Worm (Caenorhabditis elegans) whole organism, L4 larva: ENCODE data around the gene M05D6.1.

ENCODE experiments used
- D1046.2 ChIP-seq: fragments of 200-800 bp; sonication (Bioruptor generic); IDR thresholded peaks from 2 replicates; pipeline ENCODE4 v1.3.6; 2022; ENCODE audit warnings: missing genetic modification characterization, missing compliant biosample characterization
- F26F4.8 ChIP-seq: fragments of 200-800 bp; sonication (Bioruptor generic); conservative IDR thresholded peaks from 2 replicates; pipeline ENCODE4 v1.3.6; 2022; ENCODE audit warnings: missing genetic modification characterization, missing compliant biosample characterization
- F44E2.7 ChIP-seq: fragments of 200-800 bp; sonication (Bioruptor generic); IDR thresholded peaks from 2 replicates; pipeline ENCODE4 v2.1.2; 2022; ENCODE audit warnings: missing genetic modification characterization, missing compliant biosample characterization
- F49E8.2 ChIP-seq: sonication (generic microtip); optimal IDR thresholded peaks from 2 replicates; lab custom pipeline; 2016; ENCODE audit warnings: missing compliant biosample characterization, mild to moderate bottlenecking, missing genetic modification characterization, borderline replicate concordance
- R02D3.7 ChIP-seq: fragments of 150-350 bp; sonication (generic microtip); optimal IDR thresholded peaks from 3 replicates; lab custom pipeline; 2014; ENCODE audit warnings: missing biosample characterization, missing genetic modification characterization
- T20F7.1 ChIP-seq: fragments of 200-800 bp; sonication (Bioruptor generic); optimal IDR thresholded peaks from 2 replicates; lab custom pipeline; 2018; ENCODE audit warnings: mild to moderate bottlenecking, missing genetic modification characterization, missing compliant biosample characterization
- Y105C5A.15 ChIP-seq: fragments of 200-800 bp; sonication (Bioruptor generic); IDR thresholded peaks from 2 replicates; pipeline ENCODE4 v1.3.6; 2022; ENCODE audit warnings: missing genetic modification characterization, missing compliant biosample characterization
- ZK337.2 ChIP-seq: fragments of 200-800 bp; sonication (Bioruptor generic); IDR thresholded peaks from 2 replicates; pipeline ENCODE4 v1.3.6; 2022; ENCODE audit warnings: missing genetic modification reagents, missing genetic modification characterization, missing compliant biosample characterization
- aha-1 ChIP-seq: fragments of 150-350 bp; peaks from one replicate; lab custom pipeline; 2014; ENCODE audit warnings: missing biosample characterization, missing genetic modification characterization
- aly-2 ChIP-seq: sonication (generic microtip); optimal IDR thresholded peaks from 2 replicates; lab custom pipeline; 2018; ENCODE audit warnings: missing biosample characterization, missing genetic modification characterization
- ceh-28 ChIP-seq: fragments of 150-350 bp; optimal IDR thresholded peaks from 2 replicates; lab custom pipeline; 2014; ENCODE audit warnings: missing biosample characterization, missing genetic modification reagents, missing genetic modification characterization
- ceh-62 ChIP-seq: sonication (generic microtip); optimal IDR thresholded peaks from 2 replicates; lab custom pipeline; 2017; ENCODE audit warnings: missing biosample characterization, missing genetic modification characterization
- ces-1 ChIP-seq: fragments of 150-350 bp; sonication (generic microtip); optimal IDR thresholded peaks from 4 replicates; lab custom pipeline; 2014; ENCODE audit warnings: missing biosample characterization, missing genetic modification reagents, missing genetic modification characterization
- daf-12 ChIP-seq: fragments of 150-350 bp; optimal IDR thresholded peaks from 2 replicates; lab custom pipeline; 2014; ENCODE audit warnings: missing biosample characterization, missing genetic modification reagents, missing genetic modification characterization
- daf-19 ChIP-seq: fragments of 200-800 bp; sonication (Bioruptor generic); conservative IDR thresholded peaks from 2 replicates; pipeline ENCODE4 v1.3.6; 2022; ENCODE audit warnings: missing genetic modification characterization, missing compliant biosample characterization
- daf-8 ChIP-seq: fragments of 200-800 bp; sonication (Bioruptor generic); IDR thresholded peaks from 2 replicates; pipeline ENCODE4 v1.3.6; 2022; ENCODE audit warnings: missing genetic modification characterization, missing compliant biosample characterization
- dmd-8 ChIP-seq: fragments of 200-800 bp; sonication (Bioruptor generic); IDR thresholded peaks from 2 replicates; pipeline ENCODE4 v1.3.6; 2022; ENCODE audit warnings: missing genetic modification characterization, missing compliant biosample characterization
- dmd-9 ChIP-seq: fragments of 200-800 bp; sonication (Bioruptor generic); IDR thresholded peaks from 2 replicates; pipeline ENCODE4 v1.3.6; 2022; ENCODE audit warnings: missing genetic modification reagents, missing genetic modification characterization, missing compliant biosample characterization
- dpl-1 ChIP-seq: fragments of 150-350 bp; optimal IDR thresholded peaks from 2 replicates; lab custom pipeline; 2014; ENCODE audit warnings: missing biosample characterization, missing genetic modification reagents, missing genetic modification characterization
- duxl-1 ChIP-seq: sonication (generic microtip); optimal IDR thresholded peaks from 2 replicates; lab custom pipeline; 2016; ENCODE audit warnings: mild to moderate bottlenecking, missing genetic modification characterization, moderate library complexity, missing compliant biosample characterization; ENCODE audit not compliant: poor library complexity
- egl-43 ChIP-seq: fragments of 200-800 bp; sonication (Bioruptor generic); IDR thresholded peaks from 2 replicates; pipeline ENCODE4 v1.3.6; 2022; ENCODE audit warnings: missing genetic modification reagents, missing genetic modification characterization, missing compliant biosample characterization
- hif-1 ChIP-seq, 2 experiments: sonication (generic microtip); optimal IDR thresholded peaks; 2 replicates each; lab custom pipeline; 2016 to 2017; ENCODE audit warnings: missing compliant biosample characterization in 2 of 2, missing genetic modification characterization in 2 of 2, missing genetic modification reagents in 2 of 2, missing genotype in 2 of 2, mild to moderate bottlenecking in 1 of 2
- hlh-30 ChIP-seq: sonication (generic microtip); optimal IDR thresholded peaks from 2 replicates; lab custom pipeline; 2017; ENCODE audit warnings: antibody characterized with exemption, mild to moderate bottlenecking, missing genetic modification characterization, missing compliant biosample characterization; ENCODE audit not compliant: insufficient read depth
- jun-1 ChIP-seq: fragments of 150-350 bp; optimal IDR thresholded peaks from 2 replicates; lab custom pipeline; 2014; ENCODE audit warnings: missing biosample characterization, missing genetic modification reagents, missing genetic modification characterization
- lim-7 ChIP-seq: fragments of 200-800 bp; sonication (Bioruptor generic); IDR thresholded peaks from 2 replicates; pipeline ENCODE4 v1.3.6; 2022; ENCODE audit warnings: missing genetic modification characterization, missing compliant biosample characterization
- lin-38 ChIP-seq: fragments of 200-800 bp; sonication (Bioruptor generic); IDR thresholded peaks from 2 replicates; pipeline ENCODE4 v1.3.6; 2022; ENCODE audit warnings: missing genetic modification reagents, missing genetic modification characterization, missing compliant biosample characterization
- lin-39 ChIP-seq: fragments of 150-350 bp; optimal IDR thresholded peaks from 2 replicates; lab custom pipeline; 2014; ENCODE audit warnings: missing biosample characterization, missing genetic modification reagents, missing genetic modification characterization
- madf-5 ChIP-seq, 2 experiments: fragments of 200-800 bp; sonication (Bioruptor generic); IDR thresholded peaks; 2 replicates each; pipeline ENCODE4 v1.3.6; 2022; ENCODE audit warnings: missing compliant biosample characterization in 2 of 2, missing genetic modification characterization in 2 of 2
- madf-9 ChIP-seq: fragments of 200-800 bp; sonication (Bioruptor generic); conservative IDR thresholded peaks from 2 replicates; pipeline ENCODE4 v1.3.6; 2022; ENCODE audit warnings: missing genetic modification reagents, missing genetic modification characterization, missing compliant biosample characterization
- mdl-1 ChIP-seq, 2 experiments: fragments of 150-350 bp in 1 of 2; sonication (generic microtip) in 1 of 2; optimal IDR thresholded peaks; 2 replicates each; lab custom pipeline; 2014 to 2017; ENCODE audit warnings: missing biosample characterization in 2 of 2, missing genetic modification characterization in 2 of 2
- mdt-29 ChIP-seq: fragments of 200-800 bp; sonication (Bioruptor generic); IDR thresholded peaks from 2 replicates; pipeline ENCODE4 v1.3.6; 2022; ENCODE audit warnings: missing genetic modification reagents, missing genetic modification characterization, missing compliant biosample characterization
- mes-2 ChIP-seq: sonication (generic microtip); optimal IDR thresholded peaks from 2 replicates; lab custom pipeline; 2016; ENCODE audit warnings: missing genotype, mild to moderate bottlenecking, missing genetic modification characterization, missing compliant biosample characterization; ENCODE audit not compliant: poor library complexity, severe bottlenecking
- mxl-2 ChIP-seq: fragments of 200-800 bp; sonication (Bioruptor generic); conservative IDR thresholded peaks from 2 replicates; pipeline ENCODE4 v1.3.6; 2022; ENCODE audit warnings: missing genetic modification reagents, missing genetic modification characterization, missing compliant biosample characterization
- mxl-3 ChIP-seq: fragments of 200-800 bp; sonication (Bioruptor generic); optimal IDR thresholded peaks from 2 replicates; lab custom pipeline; 2018; ENCODE audit warnings: mild to moderate bottlenecking, missing genetic modification characterization, missing compliant biosample characterization
- nhr-102 ChIP-seq: sonication (generic microtip); optimal IDR thresholded peaks from 2 replicates; lab custom pipeline; 2016; ENCODE audit warnings: mild to moderate bottlenecking, missing genetic modification characterization, moderate library complexity, missing compliant biosample characterization
- nhr-28 ChIP-seq: fragments of 150-350 bp; optimal IDR thresholded peaks from 2 replicates; lab custom pipeline; 2014; ENCODE audit warnings: missing biosample characterization, missing genetic modification characterization
- nhr-41 ChIP-seq: fragments of 200-800 bp; sonication (Bioruptor generic); IDR thresholded peaks from 2 replicates; pipeline ENCODE4 v1.3.6; 2022; ENCODE audit warnings: missing genetic modification reagents, missing genetic modification characterization, missing compliant biosample characterization
- nhr-42 ChIP-seq: fragments of 200-800 bp; sonication (Bioruptor generic); IDR thresholded peaks from 2 replicates; pipeline ENCODE4 v1.3.6; 2022; ENCODE audit warnings: missing genetic modification characterization, missing compliant biosample characterization
- nhr-48 ChIP-seq: sonication (generic microtip); optimal IDR thresholded peaks from 2 replicates; lab custom pipeline; 2016; ENCODE audit warnings: mild to moderate bottlenecking, missing genetic modification characterization, missing compliant biosample characterization
- pha-4 ChIP-seq, 2 experiments: fragments of 150-350 bp in 1 of 2; fragments of 200-800 bp in 1 of 2; sonication (Bioruptor generic) in 1 of 2; IDR thresholded peaks in 1 of 2; optimal IDR thresholded peaks in 1 of 2; 2 replicates each; pipeline versions ENCODE4 v1.3.6 to Lab custom; 2014 to 2022; ENCODE audit warnings: missing genetic modification characterization in 2 of 2, missing genetic modification reagents in 2 of 2, missing biosample characterization in 1 of 2, missing compliant biosample characterization in 1 of 2
- pqm-1 ChIP-seq: sonication (generic microtip); optimal IDR thresholded peaks from 2 replicates; lab custom pipeline; 2017; ENCODE audit warnings: missing biosample characterization, missing genetic modification characterization
- rbr-2 ChIP-seq: sonication (generic microtip); optimal IDR thresholded peaks from 2 replicates; lab custom pipeline; 2016; ENCODE audit warnings: missing genotype, missing genetic modification characterization, missing compliant biosample characterization
- saeg-2 ChIP-seq: fragments of 200-800 bp; sonication (Bioruptor generic); IDR thresholded peaks from 2 replicates; pipeline ENCODE4 v1.3.6; 2022; ENCODE audit warnings: missing genetic modification reagents, missing genetic modification characterization, missing compliant biosample characterization
- snpc-1.2 ChIP-seq: fragments of 200-800 bp; sonication (Bioruptor generic); IDR thresholded peaks from 2 replicates; pipeline ENCODE4 v1.3.6; 2022; ENCODE audit warnings: missing genetic modification reagents, missing genetic modification characterization, missing compliant biosample characterization
- spr-3 ChIP-seq: fragments of 200-800 bp; sonication (Bioruptor generic); optimal IDR thresholded peaks from 2 replicates; lab custom pipeline; 2018; ENCODE audit warnings: mild to moderate bottlenecking, missing genetic modification characterization, missing compliant biosample characterization
- tag-97 ChIP-seq: fragments of 200-800 bp; sonication (Bioruptor generic); IDR thresholded peaks from 2 replicates; pipeline ENCODE4 v1.3.6; 2022; ENCODE audit warnings: missing genetic modification characterization, missing compliant biosample characterization
- unc-39 ChIP-seq: sonication (generic microtip); optimal IDR thresholded peaks from 2 replicates; lab custom pipeline; 2017; ENCODE audit warnings: missing biosample characterization, missing genetic modification characterization
- unc-62 ChIP-seq, 3 experiments: fragments of 150-350 bp in 1 of 3; sonication (generic microtip); optimal IDR thresholded peaks in 2 of 3; peaks in 1 of 3; 1 replicate in 1 of 3; 2 replicates in 2 of 3; lab custom pipeline; 2014 to 2017; ENCODE audit warnings: missing biosample characterization in 3 of 3, missing genetic modification characterization in 3 of 3, missing genetic modification reagents in 3 of 3, missing genotype in 1 of 3
- zag-1 ChIP-seq: fragments of 150-350 bp; optimal IDR thresholded peaks from 2 replicates; lab custom pipeline; 2014; ENCODE audit warnings: missing biosample characterization, missing genetic modification characterization
- zip-11 ChIP-seq: fragments of 200-800 bp; sonication (Bioruptor generic); IDR thresholded peaks from 2 replicates; pipeline ENCODE4 v1.3.6; 2022; ENCODE audit warnings: missing genetic modification characterization, missing compliant biosample characterization
- ztf-11 ChIP-seq: fragments of 150-350 bp; optimal IDR thresholded peaks from 2 replicates; lab custom pipeline; 2014; ENCODE audit warnings: missing biosample characterization, missing genetic modification characterization

M05D6.1 gene

ce11 chrII:8464448-8464898 is 10.7 kb downstream of the M05D6.1 start, which contains the start of gene fars-3 (continued):
- TF ChIP-seq daf-12 (tag; lab: Kevin White, UChicago) (no peak), mxl-3 (no peak), zip-11 (GFP tag; lab: Robert Waterston, UW) (no peak), F44E2.7 (GFP tag; lab: Robert Waterston, UW) (no peak), Y105C5A.15 (no peak), daf-19 (GFP tag; lab: Robert Waterston, UW) (no peak), ces-1 (no peak), nhr-102 (tag; lab: Kevin White, UChicago) (peak; percentile 27), rbr-2 (tag; lab: Kevin White, UChicago) (peak; percentile 25), egl-43 (no peak), madf-9 (GFP tag; lab: Robert Waterston, UW) (no peak), zag-1 (tag; lab: Kevin White, UChicago) (no peak), unc-39 (tag; lab: Kevin White, UChicago) (no peak), F49E8.2 (tag; lab: Kevin White, UChicago) (no peak), mxl-2 (no peak), D1046.2 (GFP tag; lab: Robert Waterston, UW) (no peak), hif-1 (tag; optimal IDR thresholded peaks at IDR 0.05; lab: Kevin White, UChicago) (no peak), aha-1 (tag; lab: Kevin White, UChicago) (no peak), R02D3.7 (tag; lab: Kevin White, UChicago) (no peak), unc-62 (GFP tag; optimal IDR thresholded peaks at IDR 0.05 in 1 of 2; lab: Kevin White, UChicago) (no peak), unc-62 (tag; optimal IDR thresholded peaks at IDR 0.05; lab: Kevin White, UChicago) (no peak), nhr-41 (GFP tag; lab: Robert Waterston, UW) (no peak), lin-38 (GFP tag; lab: Robert Waterston, UW) (peak; percentile 67; the same call in 1 of the 2 replicates), pha-4 (GFP tag; IDR thresholded peaks at IDR 0.05; lab: Robert Waterston, UW) (no peak), pha-4 (tag; optimal IDR thresholded peaks at IDR 0.05; lab: Kevin White, UChicago) (no peak), jun-1 (tag; lab: Kevin White, UChicago) (no peak), snpc-1.2 (peak; percentile 64; the same call in 1 of the 2 replicates), mdl-1 (tag; optimal IDR thresholded peaks at IDR 0.05; lab: Kevin White, UChicago) (no peak), ZK337.2 (GFP tag; lab: Robert Waterston, UW) (no peak), dmd-9 (GFP tag; lab: Robert Waterston, UW) (no peak), nhr-42 (GFP tag; lab: Robert Waterston, UW) (no peak), daf-8 (GFP tag; lab: Robert Waterston, UW) (no peak), ceh-62 (tag; lab: Kevin White, UChicago) (no peak), ztf-11 (tag; lab: Kevin White, UChicago) (no peak), spr-3 (GFP tag; lab: Kevin White, UChicago) (no peak), nhr-28 (tag; lab: Kevin White, UChicago) (no peak), T20F7.1 (GFP tag; lab: Kevin White, UChicago) (no peak), ceh-28 (no peak), mes-2 (peak; percentile 65), lim-7 (GFP tag; lab: Robert Waterston, UW) (no peak), aly-2 (tag; lab: Kevin White, UChicago) (no peak), F26F4.8 (GFP tag; lab: Robert Waterston, UW) (no peak), pqm-1 (tag; lab: Kevin White, UChicago) (no peak), dmd-8 (no peak), madf-5 (GFP tag; IDR thresholded peaks at IDR 0.05; lab: Robert Waterston, UW) (no peak), mdt-29 (no peak), nhr-48 (tag; lab: Kevin White, UChicago) (no peak), saeg-2 (GFP tag; lab: Robert Waterston, UW) (no peak), duxl-1 (tag; lab: Kevin White, UChicago) (peak; percentile 37), tag-97 (GFP tag; lab: Robert Waterston, UW) (no peak), dpl-1 (peak; percentile 45), lin-39 (tag; lab: Kevin White, UChicago) (no peak), hlh-30 (tag; lab: Kevin White, UChicago) (no peak)
